Worm (Caenorhabditis elegans) whole organism, mixed stage, embryonic: ENCODE results near the gene ipla-7.

Experiments
- blmp-1 ChIP-seq: fragments of 150-350 bp; optimal IDR thresholded peaks from 2 replicates; lab custom pipeline; 2014; ENCODE audit warnings: missing biosample characterization, missing genetic modification characterization
- elt-3 ChIP-seq: fragments of 150-350 bp; optimal IDR thresholded peaks from 2 replicates; lab custom pipeline; 2014; ENCODE audit warnings: missing biosample characterization, missing genetic modification characterization
- ham-2 ChIP-seq: fragments of 200-800 bp; sonication (Bioruptor generic); optimal IDR thresholded peaks from 2 replicates; lab custom pipeline; 2018; ENCODE audit warnings: mild to moderate bottlenecking, missing genetic modification characterization, missing compliant biosample characterization
- mep-1 ChIP-seq: fragments of 150-350 bp; optimal IDR thresholded peaks from 2 replicates; lab custom pipeline; 2017; ENCODE audit warnings: missing biosample characterization, missing genetic modification reagents, missing genetic modification characterization, inconsistent platforms
- mls-2 ChIP-seq: sonication (generic microtip); optimal IDR thresholded peaks from 2 replicates; lab custom pipeline; 2016; ENCODE audit warnings: mild to moderate bottlenecking, missing genetic modification characterization, moderate library complexity, missing compliant biosample characterization
- nhr-12 ChIP-seq: fragments of 150-350 bp; optimal IDR thresholded peaks from 2 replicates; lab custom pipeline; 2014; ENCODE audit warnings: missing biosample characterization, missing genetic modification characterization
- nhr-2 ChIP-seq: fragments of 150-350 bp; optimal IDR thresholded peaks from 2 replicates; lab custom pipeline; 2014; ENCODE audit warnings: missing biosample characterization, missing genetic modification characterization
- nhr-237 ChIP-seq: fragments of 150-350 bp; optimal IDR thresholded peaks from 2 replicates; lab custom pipeline; 2014; ENCODE audit warnings: missing biosample characterization, missing genetic modification characterization
- nhr-76 ChIP-seq: sonication (generic microtip); optimal IDR thresholded peaks from 2 replicates; lab custom pipeline; 2017; ENCODE audit warnings: missing biosample characterization, missing genetic modification characterization
- pha-4 ChIP-seq: fragments of 150-350 bp; optimal IDR thresholded peaks from 2 replicates; lab custom pipeline; 2018; ENCODE audit warnings: missing biosample characterization, missing genetic modification reagents, missing genetic modification characterization
- unc-39 ChIP-seq: fragments of 150-350 bp; optimal IDR thresholded peaks from 2 replicates; lab custom pipeline; 2014; ENCODE audit warnings: missing biosample characterization, missing genetic modification characterization
- ztf-11 ChIP-seq: fragments of 150-350 bp; optimal IDR thresholded peaks from 2 replicates; lab custom pipeline; 2014; ENCODE audit warnings: missing biosample characterization, missing genetic modification characterization

ce11 chrIV:10110870-10111269 is 48.2 kb upstream of the ipla-7 start:
- no peak for TF ChIP-seq nhr-2
- TF ChIP-seq nhr-76 (tag; lab: Kevin White, UChicago), result no peak
- TF ChIP-seq nhr-237 (tag; lab: Kevin White, UChicago), result no peak
- no peak for TF ChIP-seq pha-4 (tag; lab: Kevin White, UChicago)
- no peak for TF ChIP-seq ham-2 (GFP tag; lab: Kevin White, UChicago)
- no peak for TF ChIP-seq mep-1
- TF ChIP-seq blmp-1, result no peak
- TF ChIP-seq mls-2 (tag; lab: Kevin White, UChicago), result no peak
- no peak for TF ChIP-seq nhr-12 (tag; lab: Kevin White, UChicago)
- TF ChIP-seq ztf-11 (tag; lab: Kevin White, UChicago), result no peak
- TF ChIP-seq unc-39 (tag; lab: Kevin White, UChicago), result no peak
- no peak for TF ChIP-seq elt-3 (tag; lab: Kevin White, UChicago)
